Fruit fly (Drosophila melanogaster): ENCODE data around the gene Caf1-180.
A peak's percentile ranks its signal among the peaks of the same experiment; 100 is the strongest.

Caf1-180 gene

dm6 chrX:8606206-8606605 is at the start of gene Caf1-180 (continued):
- TF ChIP-seq Poxn (GFP tag; IDR thresholded peaks at IDR 0.05) = no peak
- no peak for TF ChIP-seq TFAM (GFP tag; optimal IDR thresholded peaks at IDR 0.05)
- no peak for TF ChIP-seq CG15073 (GFP tag; optimal IDR thresholded peaks at IDR 0.05)
- TF ChIP-seq pan (optimal IDR thresholded peaks at IDR 0.05) = no peak
- no peak for TF ChIP-seq pan (GFP tag; optimal IDR thresholded peaks at IDR 0.05 in 1 of 2, IDR thresholded peaks at IDR 0.05 in 1 of 2)
- TF ChIP-seq CG17361 (GFP tag; IDR thresholded peaks at IDR 0.05) = no peak; the same call in 2 of the 3 replicates
- TF ChIP-seq E2f2 (GFP tag; IDR thresholded peaks at IDR 0.05) = peak; percentile 82
- no peak for TF ChIP-seq CG1832 (GFP tag; optimal IDR thresholded peaks at IDR 0.05)
- TF ChIP-seq CG3995 (GFP tag; optimal IDR thresholded peaks at IDR 0.05) = peak; percentile 50
- no peak for TF ChIP-seq Lpt (GFP tag; optimal IDR thresholded peaks at IDR 0.05)
- TF ChIP-seq wor (GFP tag; IDR thresholded peaks at IDR 0.05) = no peak
- no peak for TF ChIP-seq Hsf (GFP tag; optimal IDR thresholded peaks at IDR 0.05)
- TF ChIP-seq CG11695 (GFP tag; IDR thresholded peaks at IDR 0.05) = no peak
- TF ChIP-seq CG1603 (tag; optimal IDR thresholded peaks at IDR 0.05) = peak; percentile 70
- TF ChIP-seq eve (GFP tag; optimal IDR thresholded peaks at IDR 0.05) = no peak
- TF ChIP-seq Gug (GFP tag; IDR thresholded peaks at IDR 0.05) = peak; percentile 17; the same call in 1 of the 4 replicates
- no peak for TF ChIP-seq slou (GFP tag; optimal IDR thresholded peaks at IDR 0.05)
- TF ChIP-seq CG13894 (tag; optimal IDR thresholded peaks at IDR 0.05) = no peak
- TF ChIP-seq gsb (GFP tag; IDR thresholded peaks at IDR 0.05) = no peak
- TF ChIP-seq CG11560 (tag; IDR thresholded peaks at IDR 0.05) = no peak
- TF ChIP-seq Hr51 (GFP tag; optimal IDR thresholded peaks at IDR 0.05) = no peak
- TF ChIP-seq cg (GFP tag; optimal IDR thresholded peaks at IDR 0.05) = no peak
- no peak for TF ChIP-seq pb (GFP tag; optimal IDR thresholded peaks at IDR 0.05)
- TF ChIP-seq CG11085 (GFP tag; IDR thresholded peaks at IDR 0.05) = no peak
- TF ChIP-seq grn (GFP tag; optimal IDR thresholded peaks at IDR 0.05) = peak; percentile 12
- no peak for TF ChIP-seq aop (GFP tag; IDR thresholded peaks at IDR 0.05)
- TF ChIP-seq CG6689 (GFP tag; IDR thresholded peaks at IDR 0.05) = no peak
- TF ChIP-seq CG7963 (GFP tag; IDR thresholded peaks at IDR 0.05; ENCODE audit: partially characterized antibody) = peak; percentile 66; the same call in 1 of the 3 replicates
- no peak for TF ChIP-seq tap (tag; optimal IDR thresholded peaks at IDR 0.05)
- TF ChIP-seq gfzf (GFP tag; optimal IDR thresholded peaks at IDR 0.05) = peak; percentile 52
- no peak for TF ChIP-seq Dip2 (GFP tag; IDR thresholded peaks at IDR 0.05)
- TF ChIP-seq odd (GFP tag; optimal IDR thresholded peaks at IDR 0.05) = no peak
- TF ChIP-seq slp2 (GFP tag; optimal IDR thresholded peaks at IDR 0.05) = no peak
- TF ChIP-seq CG15514 (GFP tag; optimal IDR thresholded peaks at IDR 0.05) = peak; percentile 58
- TF ChIP-seq az2 (GFP tag; optimal IDR thresholded peaks at IDR 0.05) = no peak
- peak; percentile 83 for TF ChIP-seq pzg (GFP tag; optimal IDR thresholded peaks at IDR 0.05)
- no peak for TF ChIP-seq Atf6 (GFP tag; IDR thresholded peaks at IDR 0.05)
- peak; percentile 1 for TF ChIP-seq fu2 (GFP tag; optimal IDR thresholded peaks at IDR 0.05)
- TF ChIP-seq bigmax (GFP tag; optimal IDR thresholded peaks at IDR 0.05) = no peak
- no peak for TF ChIP-seq btn (GFP tag; optimal IDR thresholded peaks at IDR 0.05)
- peak; percentile 91 for TF ChIP-seq BEAF-32 (GFP tag; optimal IDR thresholded peaks at IDR 0.05)
- TF ChIP-seq CG12299 (tag; optimal IDR thresholded peaks at IDR 0.05) = no peak
- TF ChIP-seq Blimp-1 (GFP tag; optimal IDR thresholded peaks at IDR 0.05) = no peak
- TF ChIP-seq CG7745 (tag; optimal IDR thresholded peaks at IDR 0.05) = no peak
- no peak for TF ChIP-seq CG13296 (GFP tag; optimal IDR thresholded peaks at IDR 0.05)
- TF ChIP-seq CG9932 (GFP tag; IDR thresholded peaks at IDR 0.05) = peak; percentile 70
- no peak for TF ChIP-seq Abd-B (GFP tag; optimal IDR thresholded peaks at IDR 0.05)
- no peak for TF ChIP-seq br (optimal IDR thresholded peaks at IDR 0.05)
- TF ChIP-seq CG31365 (tag; optimal IDR thresholded peaks at IDR 0.05) = no peak
- no peak for TF ChIP-seq HLHmδ (GFP tag; optimal IDR thresholded peaks at IDR 0.05)
- peak; percentile 43 for TF ChIP-seq mam (GFP tag; optimal IDR thresholded peaks at IDR 0.05)
- TF ChIP-seq CG3065 (GFP tag; optimal IDR thresholded peaks at IDR 0.05) = no peak
- TF ChIP-seq Drgx (GFP tag; IDR thresholded peaks at IDR 0.05) = no peak
